Worm (Caenorhabditis elegans) whole organism, L4/young adult: ENCODE data around the gene F26A1.4.

Experiments used
- W03F9.2 ChIP-seq: fragments of 150-350 bp; optimal IDR thresholded peaks from 2 replicates; lab custom pipeline; 2014; ENCODE audit warnings: missing biosample characterization, missing genetic modification characterization
- dao-5 ChIP-seq: sonication (generic microtip); optimal IDR thresholded peaks from 2 replicates; lab custom pipeline; 2016; ENCODE audit warnings: missing genotype, missing genetic modification characterization, moderate library complexity, missing compliant biosample characterization
- him-1 ChIP-seq: sonication (generic microtip); optimal IDR thresholded peaks from 2 replicates; lab custom pipeline; 2016; ENCODE audit warnings: missing genotype, missing genetic modification reagents, missing genetic modification characterization, missing compliant biosample characterization

ce11 chrIII:4819843-4820242, 2.5 kb downstream of the F26A1.4 start, which contains the start of gene F26A1.7:
- TF ChIP-seq W03F9.2 (tag; lab: Kevin White, UChicago) = no peak
- TF ChIP-seq him-1 (tag; lab: Kevin White, UChicago) = no peak
- TF ChIP-seq dao-5 (tag; lab: Kevin White, UChicago) = no peak
